Worm (Caenorhabditis elegans): ENCODE results near the gene hcf-1.

The hcf-1 gene

DNA sequence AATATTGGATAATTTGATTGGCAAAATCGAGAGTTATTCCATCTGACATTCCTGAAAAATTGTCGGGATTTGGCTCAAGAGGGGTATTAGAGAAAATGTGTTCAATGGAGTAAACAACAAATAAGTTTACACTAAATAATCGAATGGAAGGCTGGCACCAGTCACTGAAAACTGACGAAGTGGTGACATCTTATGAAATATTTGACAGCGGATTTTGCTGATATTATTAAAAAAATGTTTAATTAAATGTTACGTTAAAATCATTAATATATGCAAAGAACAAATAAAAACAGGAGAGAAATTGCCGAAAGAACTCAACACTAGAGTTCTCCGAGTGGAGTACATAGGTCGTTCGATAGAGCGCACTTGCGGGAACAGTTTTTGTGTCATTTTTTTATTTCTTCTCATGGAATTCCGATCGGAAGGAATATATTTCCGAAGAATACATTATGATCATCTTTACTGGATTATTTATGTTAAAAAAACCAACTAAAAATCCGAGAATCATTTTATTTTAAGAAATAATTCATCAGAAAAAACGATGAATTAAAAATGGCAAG is 11.5 kb upstream of the hcf-1 start, which contains the start of gene tag-322 (continued):
- TF ChIP-seq C04F5.9 (tag; optimal IDR thresholded peaks at IDR 0.05): no peak
- peak; percentile 80 for TF ChIP-seq nhr-47 (tag; optimal IDR thresholded peaks at IDR 0.05)
- no peak for TF ChIP-seq F16B12.6 (tag; optimal IDR thresholded peaks at IDR 0.05)
- TF ChIP-seq sptf-1 (tag; optimal IDR thresholded peaks at IDR 0.05): no peak
- no peak for TF ChIP-seq ces-1 (GFP tag; optimal IDR thresholded peaks at IDR 0.05)
- peak; percentile 79 for TF ChIP-seq xbp-1 (tag; optimal IDR thresholded peaks at IDR 0.05)
- TF ChIP-seq fkh-10 (GFP tag; optimal IDR thresholded peaks at IDR 0.05): no peak
- TF ChIP-seq ztf-4 (tag; optimal IDR thresholded peaks at IDR 0.05): no peak
- no peak for TF ChIP-seq unc-98 (GFP tag; IDR thresholded peaks at IDR 0.05)
- TF ChIP-seq egl-27 (tag; optimal IDR thresholded peaks at IDR 0.05): no peak
- TF ChIP-seq nhr-237 (tag; optimal IDR thresholded peaks at IDR 0.05): no peak
- no peak for TF ChIP-seq nhr-76 (tag; optimal IDR thresholded peaks at IDR 0.05)
- TF ChIP-seq snpc-4 (tag; optimal IDR thresholded peaks at IDR 0.05): no peak
- no peak for TF ChIP-seq vab-15 (tag; optimal IDR thresholded peaks at IDR 0.05)
- TF ChIP-seq lin-13 (GFP tag; optimal IDR thresholded peaks at IDR 0.05): no peak
- no peak for TF ChIP-seq zag-1 (tag; optimal IDR thresholded peaks at IDR 0.05)
- TF ChIP-seq hlh-4 (tag; optimal IDR thresholded peaks at IDR 0.05): no peak
- no peak for TF ChIP-seq pag-3 (tag; optimal IDR thresholded peaks at IDR 0.05; ENCODE audit: borderline replicate concordance, insufficient read depth)
- TF ChIP-seq lir-3 (tag; optimal IDR thresholded peaks at IDR 0.05; ENCODE audit: poor library complexity): peak; percentile 50
- TF ChIP-seq nhr-85 (tag): peak; percentile 83
- no peak for TF ChIP-seq unc-62 (GFP tag; optimal IDR thresholded peaks at IDR 0.05)
- TF ChIP-seq grh-1 (GFP tag; IDR thresholded peaks at IDR 0.05): 0 out of 2 replicates have a peak, but pooled peaks have one; percentile 11
- TF ChIP-seq tlp-1 (tag; optimal IDR thresholded peaks at IDR 0.05): no peak
- TF ChIP-seq snu-23 (GFP tag; optimal IDR thresholded peaks at IDR 0.05): peak; percentile 83
- TF ChIP-seq mef-2 (tag; optimal IDR thresholded peaks at IDR 0.05): no peak
- TF ChIP-seq ceh-63 (GFP tag; optimal IDR thresholded peaks at IDR 0.05): no peak
- peak in 1 of 2 experiments; percentile 30 for TF ChIP-seq ztf-11 (tag; optimal IDR thresholded peaks at IDR 0.05)
- peak; percentile 42 for TF ChIP-seq egl-13 (tag; optimal IDR thresholded peaks at IDR 0.05)
- TF ChIP-seq pqm-1 (tag; optimal IDR thresholded peaks at IDR 0.05): no peak
- TF ChIP-seq hpl-2 (GFP tag; optimal IDR thresholded peaks at IDR 0.05): no peak
- TF ChIP-seq rnt-1 (tag; optimal IDR thresholded peaks at IDR 0.05): peak; percentile 73
- no peak for TF ChIP-seq elt-2 (tag; optimal IDR thresholded peaks at IDR 0.05)
- TF ChIP-seq tbx-2 (tag; optimal IDR thresholded peaks at IDR 0.05): peak; percentile 65
- TF ChIP-seq C34B4.2 (tag; optimal IDR thresholded peaks at IDR 0.05): no peak
- TF ChIP-seq skn-1 (tag; optimal IDR thresholded peaks at IDR 0.05): peak; percentile 68
- TF ChIP-seq mep-1 (tag; optimal IDR thresholded peaks at IDR 0.05): peak; percentile 85

DNA sequence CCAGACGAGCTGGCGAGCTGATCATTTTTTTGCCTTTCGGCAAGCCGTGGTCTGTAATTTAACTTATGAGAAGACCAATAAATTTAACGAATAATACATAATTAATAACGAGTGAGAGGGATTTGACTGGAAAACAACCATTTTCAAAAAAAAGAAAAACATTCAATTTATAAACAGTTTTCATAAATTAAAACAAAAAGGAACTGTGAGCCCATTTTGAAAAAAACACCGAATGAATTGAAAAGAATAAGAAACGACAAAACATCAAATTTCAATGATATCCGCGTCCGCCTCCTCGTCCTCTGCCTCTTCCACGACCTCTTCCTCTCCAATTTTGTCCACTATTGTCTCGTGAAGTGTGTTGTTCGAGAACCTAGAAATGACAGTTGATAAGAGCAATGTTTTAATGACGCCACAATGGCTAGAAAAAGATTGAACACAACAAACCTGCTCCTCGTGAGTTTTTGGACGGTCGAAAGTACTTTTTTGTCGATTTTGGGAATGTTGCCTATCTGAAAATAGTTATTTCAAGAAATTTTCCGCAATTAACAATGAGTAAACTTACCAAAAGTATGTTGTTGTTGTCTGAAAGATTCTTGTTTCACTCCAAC is 9.8 kb upstream of the hcf-1 start, which contains the start of gene tag-321:
TSS of gene tag-321 (minus strand) at position 51 of the 611 bp plus-strand sequence.
- no peak for TF ChIP-seq zag-1 (tag; optimal IDR thresholded peaks at IDR 0.05)
- no peak for TF ChIP-seq aly-2 (tag; optimal IDR thresholded peaks at IDR 0.05)
- no peak for TF ChIP-seq lir-3 (tag; optimal IDR thresholded peaks at IDR 0.05; ENCODE audit: poor library complexity)
- TF ChIP-seq Y116A8C.19 (tag; optimal IDR thresholded peaks at IDR 0.05; ENCODE audit: borderline replicate concordance): no peak
- TF ChIP-seq lsy-2 (tag; optimal IDR thresholded peaks at IDR 0.05): no peak
- TF ChIP-seq ama-1 (optimal IDR thresholded peaks at IDR 0.05): no peak
- TF ChIP-seq vab-15 (tag; optimal IDR thresholded peaks at IDR 0.05): no peak
- no peak for TF ChIP-seq fos-1 (tag; optimal IDR thresholded peaks at IDR 0.05)
- TF ChIP-seq ces-1 (GFP tag; optimal IDR thresholded peaks at IDR 0.05): no peak
